Worm (Caenorhabditis elegans) whole organism, L4/young adult: ENCODE data around the gene ccz-1.

ENCODE experiments used
- W03F9.2 ChIP-seq: fragments of 150-350 bp; optimal IDR thresholded peaks from 2 replicates; lab custom pipeline; 2014; ENCODE audit warnings: missing biosample characterization, missing genetic modification characterization
- dao-5 ChIP-seq: sonication (generic microtip); optimal IDR thresholded peaks from 2 replicates; lab custom pipeline; 2016; ENCODE audit warnings: missing genotype, missing genetic modification characterization, moderate library complexity, missing compliant biosample characterization
- him-1 ChIP-seq: sonication (generic microtip); optimal IDR thresholded peaks from 2 replicates; lab custom pipeline; 2016; ENCODE audit warnings: missing genotype, missing genetic modification reagents, missing genetic modification characterization, missing compliant biosample characterization

- TF ChIP-seq dao-5 (tag; lab: Kevin White, UChicago) = no peak
- no peak for TF ChIP-seq W03F9.2 (tag; lab: Kevin White, UChicago)
- TF ChIP-seq him-1 (tag; lab: Kevin White, UChicago) = no peak
These were observed 26.4 kb upstream of the ccz-1 start for ce11 chrV:13652322-13652721.
